Fruit fly (Drosophila melanogaster) whole organism, embryonic: ENCODE results near the gene CG1607.
A peak's percentile ranks its signal among the peaks of the same experiment; 100 is the strongest.

Source experiments
- ATbp ChIP-seq: fragments of 200-800 bp; sonication (Bioruptor generic); optimal IDR thresholded peaks from 2 replicates; lab custom pipeline; 2017; ENCODE audit warnings: missing biosample characterization, mild to moderate bottlenecking, missing genetic modification characterization, missing genetic modification reagents
- Adf1 ChIP-seq: fragments of 200-800 bp; sonication (Bioruptor generic); IDR thresholded peaks from 2 replicates; pipeline ENCODE4 v1.3.6; 2022; ENCODE audit warnings: missing biosample characterization, missing genetic modification characterization
- CG10366 ChIP-seq: fragments of 200-800 bp; sonication (Bioruptor generic); IDR thresholded peaks from 2 replicates; pipeline ENCODE4 v1.3.6; 2022; ENCODE audit warnings: missing biosample characterization, missing genetic modification characterization
- CG12391 ChIP-seq: fragments of 200-800 bp; sonication (Bioruptor generic); optimal IDR thresholded peaks from 3 replicates; lab custom pipeline; 2018; ENCODE audit warnings: missing biosample characterization, mild to moderate bottlenecking, missing genetic modification characterization, moderate library complexity
- CG13424 ChIP-seq: fragments of 200-800 bp; sonication (Bioruptor generic); optimal IDR thresholded peaks from 2 replicates; lab custom pipeline; 2019; ENCODE audit warnings: missing biosample characterization, mild to moderate bottlenecking, missing genetic modification characterization, moderate library complexity
- CG13775 ChIP-seq: fragments of 200-800 bp; sonication (Bioruptor generic); optimal IDR thresholded peaks from 3 replicates; lab custom pipeline; 2017; ENCODE audit warnings: missing biosample characterization, mild to moderate bottlenecking, missing genetic modification characterization
- CG15011 ChIP-seq: fragments of 200-800 bp; sonication (Bioruptor generic); optimal IDR thresholded peaks from 3 replicates; lab custom pipeline; 2018; ENCODE audit warnings: missing biosample characterization, mild to moderate bottlenecking, missing genetic modification characterization
- CG15269 ChIP-seq: fragments of 200-800 bp; sonication (Bioruptor generic); optimal IDR thresholded peaks from 2 replicates; lab custom pipeline; 2018; ENCODE audit warnings: missing biosample characterization, mild to moderate bottlenecking, missing genetic modification characterization, moderate library complexity
- CG1529 ChIP-seq: fragments of 200-800 bp; sonication (Bioruptor generic); optimal IDR thresholded peaks from 3 replicates; lab custom pipeline; 2018; ENCODE audit warnings: missing biosample characterization, missing genetic modification characterization
- CG1647 ChIP-seq: fragments of 200-800 bp; sonication (Bioruptor generic); optimal IDR thresholded peaks from 3 replicates; lab custom pipeline; 2016; ENCODE audit warnings: missing biosample characterization, missing genetic modification characterization
- CG17568 ChIP-seq: fragments of 200-800 bp; sonication (Bioruptor generic); optimal IDR thresholded peaks from 2 replicates; lab custom pipeline; 2018; ENCODE audit warnings: missing biosample characterization, mild to moderate bottlenecking, missing genetic modification characterization, moderate library complexity
- CG17802 ChIP-seq: fragments of 200-800 bp; sonication (Bioruptor generic); optimal IDR thresholded peaks from 2 replicates; lab custom pipeline; 2018; ENCODE audit warnings: missing biosample characterization, mild to moderate bottlenecking, missing genetic modification characterization, moderate library complexity
- CG17829 ChIP-seq: fragments of 200-800 bp; optimal IDR thresholded peaks from 2 replicates; lab custom pipeline; 2019; ENCODE audit warnings: missing biosample characterization, mild to moderate bottlenecking, missing genetic modification characterization, moderate library complexity
- CG2199 ChIP-seq: fragments of 200-800 bp; sonication (Bioruptor generic); IDR thresholded peaks from 3 replicates; pipeline ENCODE4 v1.3.6; 2022; ENCODE audit warnings: missing biosample characterization, missing genetic modification characterization
- CG32532 ChIP-seq: fragments of 200-800 bp; sonication (Bioruptor generic); IDR thresholded peaks from 2 replicates; pipeline ENCODE4 v1.3.6; 2022; ENCODE audit warnings: missing biosample characterization, missing genetic modification characterization
- CG42726 ChIP-seq: fragments of 200-800 bp; sonication (Bioruptor generic); IDR thresholded peaks from 2 replicates; pipeline ENCODE4 v1.3.6; 2022; ENCODE audit warnings: missing biosample characterization, missing genetic modification characterization; ENCODE audit not compliant: partially characterized antibody
- CG6254 ChIP-seq: fragments of 200-800 bp; sonication (Bioruptor generic); optimal IDR thresholded peaks from 3 replicates; lab custom pipeline; 2017; ENCODE audit warnings: mild to moderate bottlenecking, missing biosample characterization, missing genetic modification reagents, missing genetic modification characterization
- CG8290 ChIP-seq, 3 experiments: fragments of 200-800 bp; sonication (Bioruptor generic); optimal IDR thresholded peaks; 2 replicates each; lab custom pipeline; 2016 to 2019; ENCODE audit warnings: missing biosample characterization in 3 of 3, missing genetic modification characterization in 3 of 3, mild to moderate bottlenecking in 2 of 3, moderate library complexity in 1 of 3
- CG8388 ChIP-seq: fragments of 200-800 bp; sonication (Bioruptor generic); optimal IDR thresholded peaks from 2 replicates; lab custom pipeline; 2019; ENCODE audit warnings: missing biosample characterization, mild to moderate bottlenecking, missing genetic modification characterization, moderate library complexity
- CG8944 ChIP-seq: fragments of 200-800 bp; sonication (Bioruptor generic); optimal IDR thresholded peaks from 3 replicates; lab custom pipeline; 2016; ENCODE audit warnings: missing biosample characterization, missing genetic modification characterization
- CG9932 ChIP-seq: fragments of 200-800 bp; sonication (Bioruptor generic); IDR thresholded peaks from 2 replicates; pipeline ENCODE4 v1.3.6; 2022; ENCODE audit warnings: missing biosample characterization, missing genetic modification characterization
- Chrac-16 ChIP-seq: fragments of 200-800 bp; sonication (Bioruptor generic); optimal IDR thresholded peaks from 3 replicates; lab custom pipeline; 2016; ENCODE audit warnings: missing biosample characterization, missing genetic modification characterization
- Doc3 ChIP-seq: fragments of 200-800 bp; sonication (Bioruptor generic); IDR thresholded peaks from 3 replicates; pipeline ENCODE4 v1.3.6; 2022; ENCODE audit warnings: missing biosample characterization, missing genetic modification characterization; ENCODE audit not compliant: partially characterized antibody
- HLH4C ChIP-seq: fragments of 200-800 bp; sonication (Bioruptor generic); IDR thresholded peaks from 3 replicates; pipeline ENCODE4 v1.3.6; 2022; ENCODE audit warnings: missing biosample characterization, missing genetic modification characterization; ENCODE audit not compliant: partially characterized antibody
- Max ChIP-seq: fragments of 200-800 bp; sonication (Bioruptor generic); optimal IDR thresholded peaks from 2 replicates; lab custom pipeline; 2016; ENCODE audit warnings: missing biosample characterization, mild to moderate bottlenecking, missing genetic modification characterization
- Med ChIP-seq: fragments of 200-800 bp; sonication (Bioruptor generic); peaks from one replicate; lab custom pipeline; 2016; ENCODE audit warnings: missing biosample characterization, missing genetic modification characterization, mild to moderate bottlenecking, inconsistent platforms, moderate library complexity
- Opbp ChIP-seq: fragments of 200-800 bp; sonication (Bioruptor generic); IDR thresholded peaks from 3 replicates; pipeline ENCODE4 v1.3.6; 2022; ENCODE audit warnings: missing biosample characterization, missing genetic modification characterization; ENCODE audit not compliant: partially characterized antibody
- Pdp1 ChIP-seq, 2 experiments: fragments of 200-800 bp; sonication (Bioruptor generic); optimal IDR thresholded peaks; 3 replicates each; lab custom pipeline; 2016; ENCODE audit warnings: missing biosample characterization in 2 of 2, missing genetic modification characterization in 2 of 2, mild to moderate bottlenecking in 1 of 2, moderate library complexity in 1 of 2
- Stat92E ChIP-seq, 3 experiments: fragments of >200 bp in 2 of 3; fragments of 200-800 bp in 1 of 3; sonication (Bioruptor generic) in 1 of 3; optimal IDR thresholded peaks; 2 replicates each; lab custom pipeline; 2017 to 2019; ENCODE audit warnings: missing biosample characterization in 3 of 3, missing genetic modification characterization in 3 of 3, mild to moderate bottlenecking in 1 of 3, moderate library complexity in 1 of 3
- abd-A ChIP-seq: fragments of 200-800 bp; sonication (Bioruptor generic); optimal IDR thresholded peaks from 3 replicates; lab custom pipeline; 2019; ENCODE audit warnings: missing biosample characterization, mild to moderate bottlenecking, missing genetic modification characterization, moderate library complexity
- ato ChIP-seq: fragments of 200-800 bp; sonication (Bioruptor generic); IDR thresholded peaks from 2 replicates; pipeline ENCODE4 v1.3.6; 2022; ENCODE audit warnings: missing biosample characterization, missing genetic modification characterization; ENCODE audit not compliant: partially characterized antibody
- bsh ChIP-seq, 2 experiments: fragments of 200-800 bp; sonication (Bioruptor generic); optimal IDR thresholded peaks; 2 replicates each; lab custom pipeline; 2017 to 2018; ENCODE audit warnings: mild to moderate bottlenecking in 2 of 2, missing biosample characterization in 2 of 2, missing genetic modification characterization in 2 of 2, moderate library complexity in 1 of 2
- en ChIP-seq: fragments of 200-800 bp; sonication (Bioruptor generic); optimal IDR thresholded peaks from 2 replicates; lab custom pipeline; 2016; ENCODE audit warnings: missing biosample characterization, missing genetic modification characterization
- hb ChIP-seq: fragments of 200-800 bp; sonication (Bioruptor generic); IDR thresholded peaks from 3 replicates; pipeline ENCODE4 v1.3.6; 2022; ENCODE audit warnings: missing biosample characterization, missing genetic modification characterization; ENCODE audit not compliant: partially characterized antibody
- hkb ChIP-seq, 2 experiments: fragments of 200-800 bp in 1 of 2; fragments of >200 bp in 1 of 2; sonication (Bioruptor generic) in 1 of 2; IDR thresholded peaks in 1 of 2; optimal IDR thresholded peaks in 1 of 2; 2 replicates each; pipeline versions ENCODE4 v1.3.6 to Lab custom; 2017 to 2022; ENCODE audit warnings: missing biosample characterization in 1 of 2, missing genetic modification characterization in 1 of 2
- lbe ChIP-seq: fragments of 200-800 bp; sonication (Bioruptor generic); optimal IDR thresholded peaks from 2 replicates; lab custom pipeline; 2016; ENCODE audit warnings: missing biosample characterization, mild to moderate bottlenecking, missing genetic modification characterization
- lmd ChIP-seq: fragments of 200-800 bp; sonication (Bioruptor generic); IDR thresholded peaks from 2 replicates; pipeline ENCODE4 v1.3.6; 2022; ENCODE audit warnings: missing biosample characterization, missing genetic modification characterization
- onecut ChIP-seq: fragments of 200-800 bp; sonication (Bioruptor generic); IDR thresholded peaks from 2 replicates; pipeline ENCODE4 v1.3.6; 2022; ENCODE audit warnings: missing biosample characterization, missing genetic modification characterization
- otp ChIP-seq: fragments of 200-800 bp; sonication (Bioruptor generic); IDR thresholded peaks from 3 replicates; pipeline ENCODE4, ENCODE4 v1.3.6; 2022; ENCODE audit warnings: missing biosample characterization, missing genetic modification characterization
- pb ChIP-seq: fragments of 200-800 bp; sonication (Bioruptor generic); optimal IDR thresholded peaks from 3 replicates; lab custom pipeline; 2016; ENCODE audit warnings: missing biosample characterization, missing genetic modification characterization
- pnt ChIP-seq: fragments of 200-800 bp; sonication (Bioruptor generic); optimal IDR thresholded peaks from 3 replicates; lab custom pipeline; 2016; ENCODE audit warnings: missing biosample characterization, missing genetic modification characterization
- ranshi ChIP-seq: fragments of 200-800 bp; sonication (Bioruptor generic); IDR thresholded peaks from 2 replicates; pipeline ENCODE4 v1.3.6; 2022; ENCODE audit warnings: missing biosample characterization, missing genetic modification characterization
- sens-2 ChIP-seq: fragments of 200-800 bp; sonication (Bioruptor generic); IDR thresholded peaks from 2 replicates; pipeline ENCODE4 v1.3.6; 2022; ENCODE audit warnings: missing biosample characterization, missing genetic modification characterization
- sqz ChIP-seq: fragments of 200-800 bp; sonication (Bioruptor generic); optimal IDR thresholded peaks from 3 replicates; lab custom pipeline; 2018; ENCODE audit warnings: missing biosample characterization, mild to moderate bottlenecking, missing genetic modification characterization
- tio ChIP-seq: fragments of 200-800 bp; sonication (Bioruptor generic); optimal IDR thresholded peaks from 2 replicates; lab custom pipeline; 2017; ENCODE audit warnings: missing biosample characterization, missing genetic modification characterization, inconsistent platforms
- twi ChIP-seq: fragments of 200-800 bp; optimal IDR thresholded peaks from 2 replicates; lab custom pipeline; 2019; ENCODE audit warnings: missing biosample characterization, mild to moderate bottlenecking, missing genetic modification characterization, moderate library complexity
- vvl ChIP-seq: fragments of 200-800 bp; sonication (Bioruptor generic); IDR thresholded peaks from 2 replicates; pipeline ENCODE4 v1.3.6; 2022; ENCODE audit warnings: missing biosample characterization, missing genetic modification characterization
- yki ChIP-seq: fragments of >200 bp; optimal IDR thresholded peaks from 3 replicates; lab custom pipeline; 2018

Gene CG1607

DNA sequence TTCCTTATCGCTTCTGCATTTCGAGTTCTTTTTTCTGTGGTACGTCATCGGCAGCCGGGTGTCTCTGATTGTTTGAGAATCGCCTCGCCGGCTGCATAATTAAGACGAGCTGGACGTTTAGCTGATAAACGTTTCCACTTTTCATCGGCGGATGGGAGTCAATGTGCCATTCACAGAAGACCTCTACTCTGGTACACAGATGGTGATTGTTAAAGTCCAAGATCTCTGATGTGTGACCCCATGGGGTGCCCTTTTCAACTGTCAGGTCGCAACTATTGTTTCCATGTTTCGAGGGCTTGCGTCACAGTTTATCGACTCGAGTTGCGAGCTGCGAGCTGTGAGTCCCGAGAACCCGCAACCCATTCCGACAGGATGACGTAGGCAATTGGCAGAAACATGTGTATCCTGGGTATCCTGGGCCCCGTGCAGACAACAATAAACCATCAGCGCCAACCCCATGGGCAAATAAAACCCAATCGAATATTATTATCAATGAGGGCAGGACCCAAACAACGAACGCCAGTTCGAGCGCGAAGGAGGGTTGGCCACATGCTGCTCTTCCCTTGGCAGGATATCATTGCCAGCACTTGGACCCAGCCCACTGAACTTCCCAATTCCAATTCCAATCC is 25.2 kb downstream of the CG1607 start:
- TF ChIP-seq CG6254: no peak
- TF ChIP-seq CG13424: no peak
- TF ChIP-seq Opbp: no peak
- peak; percentile 44 for TF ChIP-seq abd-A (tag; lab: Kevin White, UChicago)
- no peak for TF ChIP-seq sens-2 (GFP tag; lab: Robert Waterston, UW)
- TF ChIP-seq pb (GFP tag; lab: Kevin White, UChicago): no peak
- TF ChIP-seq CG12391 (tag; lab: Kevin White, UChicago): no peak
- no peak for TF ChIP-seq lbe
- no peak for TF ChIP-seq HLH4C (GFP tag; lab: Robert Waterston, UW)
- TF ChIP-seq CG17568 (GFP tag; lab: Kevin White, UChicago): no peak
- no peak for TF ChIP-seq Stat92E (GFP tag; optimal IDR thresholded peaks at IDR 0.05; lab: Kevin White, UChicago)
- TF ChIP-seq hb: no peak
- TF ChIP-seq CG17829 (tag; lab: Kevin White, UChicago): peak; percentile 28
- no peak for TF ChIP-seq Chrac-16 (GFP tag; lab: Kevin White, UChicago)
- no peak for TF ChIP-seq bsh (GFP tag; optimal IDR thresholded peaks at IDR 0.05; lab: Kevin White, UChicago)
- peak in 1 of 2 experiments; percentile 1 for TF ChIP-seq Pdp1 (GFP tag; optimal IDR thresholded peaks at IDR 0.05; lab: Kevin White, UChicago)
- TF ChIP-seq ranshi (GFP tag; lab: Robert Waterston, UW): no peak
- TF ChIP-seq ato: no peak
- peak; percentile 60 for TF ChIP-seq twi (tag; lab: Kevin White, UChicago)
- TF ChIP-seq CG8290 (GFP tag; optimal IDR thresholded peaks at IDR 0.05; lab: Kevin White, UChicago): no peak
- no peak for TF ChIP-seq CG8290 (tag; optimal IDR thresholded peaks at IDR 0.05; lab: Kevin White, UChicago)
- TF ChIP-seq CG10366 (GFP tag; lab: Robert Waterston, UW): no peak
- no peak for TF ChIP-seq lmd (GFP tag; lab: Robert Waterston, UW)
- TF ChIP-seq hkb (optimal IDR thresholded peaks at IDR 0.05; lab: Kevin White, UChicago): no peak
- 0 out of 2 replicates have a peak, but pooled peaks have one; percentile 7 for TF ChIP-seq hkb (GFP tag; IDR thresholded peaks at IDR 0.05; lab: Robert Waterston, UW)
- no peak for TF ChIP-seq CG32532 (GFP tag; lab: Robert Waterston, UW)
- no peak for TF ChIP-seq CG8944 (GFP tag; lab: Kevin White, UChicago)
- TF ChIP-seq CG9932 (GFP tag; lab: Robert Waterston, UW): no peak
- TF ChIP-seq CG15269 (tag; lab: Kevin White, UChicago): no peak
- 0 out of 2 replicates have a peak, but pooled peaks have one; percentile 12 for TF ChIP-seq vvl (GFP tag; lab: Robert Waterston, UW)
- TF ChIP-seq onecut (GFP tag; lab: Robert Waterston, UW): no peak
- TF ChIP-seq CG1529 (GFP tag; lab: Kevin White, UChicago): no peak
- no peak for TF ChIP-seq CG1647 (GFP tag; lab: Kevin White, UChicago)
- 0 out of 3 replicates have a peak, but pooled peaks have one; percentile 36 for TF ChIP-seq CG2199 (GFP tag; lab: Robert Waterston, UW)
- TF ChIP-seq yki (lab: Kevin White, UChicago): no peak
- peak; percentile 66 for TF ChIP-seq CG17802 (tag; lab: Kevin White, UChicago)
- no peak for TF ChIP-seq otp (GFP tag; lab: Robert Waterston, UW)
- TF ChIP-seq CG13775: no peak
- TF ChIP-seq Max (GFP tag; lab: Kevin White, UChicago): no peak
- TF ChIP-seq pnt (GFP tag; lab: Kevin White, UChicago): no peak
- no peak for TF ChIP-seq CG42726 (GFP tag; lab: Robert Waterston, UW)
- no peak for TF ChIP-seq en (GFP tag; lab: Kevin White, UChicago)
- TF ChIP-seq tio (GFP tag; lab: Kevin White, UChicago): no peak
- TF ChIP-seq Med (GFP tag; lab: Kevin White, UChicago): peak; percentile 69
- 0 out of 2 replicates have a peak, but pooled peaks have one; percentile 24 for TF ChIP-seq Adf1 (GFP tag; lab: Robert Waterston, UW)
- no peak for TF ChIP-seq Doc3 (GFP tag; lab: Robert Waterston, UW)
- TF ChIP-seq CG15011 (GFP tag; lab: Kevin White, UChicago): no peak
- TF ChIP-seq ATbp: no peak
- no peak for TF ChIP-seq CG8388 (GFP tag; lab: Kevin White, UChicago)
- no peak for TF ChIP-seq sqz
